Worm (Caenorhabditis elegans) whole organism, midembryonic: ENCODE measurements around the gene ZK816.1.

Source experiments
- T22C8.4 ChIP-seq: fragments of 200-800 bp; sonication (Bioruptor generic); IDR thresholded peaks from 2 replicates; pipeline ENCODE4 v1.3.6; 2022; ENCODE audit warnings: missing genetic modification characterization, missing compliant biosample characterization
- cog-1 ChIP-seq: sonication (generic microtip); optimal IDR thresholded peaks from 2 replicates; lab custom pipeline; 2016; ENCODE audit warnings: missing genetic modification characterization, missing compliant biosample characterization
- flt-1 ChIP-seq: fragments of 200-800 bp; sonication (Bioruptor generic); IDR thresholded peaks from 2 replicates; pipeline ENCODE4 v1.3.6; 2022; ENCODE audit warnings: missing genetic modification characterization, missing compliant biosample characterization
- klf-2 ChIP-seq: fragments of 200-800 bp; sonication (Bioruptor generic); conservative IDR thresholded peaks from 2 replicates; pipeline ENCODE4 v1.3.6; 2022; ENCODE audit warnings: missing genetic modification reagents, missing genetic modification characterization, missing compliant biosample characterization
- med-1 ChIP-seq: sonication (generic microtip); optimal IDR thresholded peaks from 2 replicates; lab custom pipeline; 2017; ENCODE audit warnings: missing genetic modification characterization, mild to moderate bottlenecking, missing compliant biosample characterization, antibody characterized with exemption, missing genetic modification reagents; ENCODE audit not compliant: insufficient read depth
- ref-1 ChIP-seq: fragments of 200-800 bp; sonication (Bioruptor generic); conservative IDR thresholded peaks from 2 replicates; pipeline ENCODE4 v1.3.6; 2022; ENCODE audit warnings: missing genetic modification reagents, missing genetic modification characterization, missing compliant biosample characterization
- tab-1 ChIP-seq: fragments of 200-800 bp; sonication (Bioruptor generic); IDR thresholded peaks from 2 replicates; pipeline ENCODE4 v1.3.6; 2022; ENCODE audit warnings: missing genetic modification characterization, missing compliant biosample characterization
- ztf-23 ChIP-seq: fragments of 200-800 bp; sonication (Bioruptor generic); IDR thresholded peaks from 2 replicates; pipeline ENCODE4 v1.3.6; 2022; ENCODE audit warnings: missing genetic modification reagents, missing genetic modification characterization, missing compliant biosample characterization
- ztf-29 ChIP-seq: fragments of 200-800 bp; sonication (Bioruptor generic); IDR thresholded peaks from 2 replicates; pipeline ENCODE4 v1.3.6; 2022; ENCODE audit warnings: missing genetic modification reagents, missing genetic modification characterization, missing compliant biosample characterization

The ZK816.1 gene

DNA sequence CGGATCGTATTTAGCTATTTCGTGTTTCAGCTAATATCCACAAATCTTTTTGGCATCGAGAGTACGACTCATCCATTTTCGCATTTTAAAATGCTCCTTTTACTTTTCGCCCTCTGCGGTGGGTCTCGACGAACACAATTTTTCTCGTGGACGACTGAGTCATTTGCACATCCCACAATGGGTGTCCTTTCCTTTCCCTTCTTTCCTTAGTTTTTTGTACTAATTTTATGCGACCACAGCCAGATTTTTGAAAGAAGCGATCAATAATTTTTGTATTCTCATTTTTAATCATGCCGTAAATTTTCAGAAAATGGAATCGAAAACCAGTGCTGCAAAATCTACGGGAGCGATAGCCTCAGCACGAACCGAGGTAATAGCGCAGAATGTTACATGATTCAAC, 50.2 kb downstream of the ZK816.1 start, which contains the start of gene C04F6.9:
Gene C04F6.9, plus strand, starts transcription at position 301 of the 400 bp plus-strand sequence.
- TF ChIP-seq cog-1 (tag; lab: Kevin White, UChicago) = no peak
- no peak for TF ChIP-seq T22C8.4 (GFP tag; lab: Robert Waterston, UW)
- TF ChIP-seq flt-1 (GFP tag; lab: Robert Waterston, UW) = no peak
- no peak for TF ChIP-seq ztf-23 (GFP tag; lab: Robert Waterston, UW)
- TF ChIP-seq ref-1 (GFP tag; lab: Robert Waterston, UW) = no peak
- no peak for TF ChIP-seq tab-1 (GFP tag; lab: Robert Waterston, UW)
- TF ChIP-seq ztf-29 = no peak
- no peak for TF ChIP-seq med-1
- no peak for TF ChIP-seq klf-2 (GFP tag; lab: Robert Waterston, UW)

DNA sequence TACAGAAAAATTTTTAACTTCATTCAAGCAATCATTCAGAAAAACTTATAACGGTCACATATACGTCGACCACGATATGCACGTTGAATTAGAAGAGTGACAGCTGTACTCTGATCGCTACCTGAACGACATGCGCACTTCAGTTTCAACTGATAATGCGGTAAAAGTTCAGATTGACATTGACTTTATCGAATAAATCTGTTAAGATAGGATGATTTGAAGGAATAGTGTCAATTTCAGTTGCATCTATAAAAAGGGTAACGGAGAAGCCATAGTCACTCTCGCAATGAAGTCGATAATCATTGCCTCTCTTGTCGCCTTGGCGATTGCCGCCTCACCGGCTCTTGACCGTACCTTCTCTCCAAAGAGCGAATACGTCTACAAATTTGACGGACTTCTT, 51.7 kb downstream of the ZK816.1 start, which contains the start of gene vit-5:
Gene vit-5, plus strand, starts transcription at position 277 of the 400 bp plus-strand sequence.
- TF ChIP-seq tab-1 (GFP tag; lab: Robert Waterston, UW) (no peak), med-1 (no peak), ref-1 (GFP tag; lab: Robert Waterston, UW) (no peak), ztf-23 (GFP tag; lab: Robert Waterston, UW) (no peak)

- TF ChIP-seq ztf-29 (no peak), cog-1 (tag; lab: Kevin White, UChicago) (no peak), klf-2 (GFP tag; lab: Robert Waterston, UW) (no peak), med-1 (no peak), ztf-23 (GFP tag; lab: Robert Waterston, UW) (no peak), ref-1 (GFP tag; lab: Robert Waterston, UW) (no peak), T22C8.4 (GFP tag; lab: Robert Waterston, UW) (no peak), flt-1 (GFP tag; lab: Robert Waterston, UW) (no peak), tab-1 (GFP tag; lab: Robert Waterston, UW) (no peak)
Observed at ce11 chrX:3408717-3409303, 57.3 kb downstream of the ZK816.1 start.
